Fruit fly (Drosophila melanogaster) whole organism, wandering third instar larva: ENCODE measurements around the gene Mgstl.

Experiments used
- Abd-B ChIP-seq: fragments of >200 bp; optimal IDR thresholded peaks from 2 replicates; lab custom pipeline; 2017; ENCODE audit warnings: missing biosample characterization, missing genetic modification characterization
- CG32264 ChIP-seq: fragments of 200-800 bp; sonication (Bioruptor generic); optimal IDR thresholded peaks from 2 replicates; lab custom pipeline; 2016; ENCODE audit warnings: missing biosample characterization, missing genetic modification characterization
- CG9705 ChIP-seq: fragments of 200-800 bp; sonication (Bioruptor generic); optimal IDR thresholded peaks from 2 replicates; lab custom pipeline; 2018; ENCODE audit warnings: missing biosample characterization, mild to moderate bottlenecking, missing genetic modification characterization
- CrebA ChIP-seq: fragments of 200-800 bp; sonication (Bioruptor generic); optimal IDR thresholded peaks from 2 replicates; lab custom pipeline; 2016; ENCODE audit warnings: missing biosample characterization, mild to moderate bottlenecking, missing genetic modification characterization, borderline replicate concordance
- Dfd ChIP-seq: fragments of >200 bp; optimal IDR thresholded peaks from 2 replicates; lab custom pipeline; 2017; ENCODE audit warnings: missing biosample characterization, missing genetic modification characterization
- Dif ChIP-seq: fragments of 200-275, 200-300 bp; sonication (Bioruptor generic); optimal IDR thresholded peaks from 2 replicates; lab custom pipeline; 2018; ENCODE audit warnings: missing biosample characterization, missing genetic modification characterization; ENCODE audit not compliant: partially characterized antibody
- GATAd ChIP-seq: sonication (Bioruptor generic); optimal IDR thresholded peaks from 2 replicates; lab custom pipeline; 2016; ENCODE audit warnings: missing biosample characterization, missing genetic modification characterization
- HLH106 ChIP-seq: fragments of 200-800 bp; optimal IDR thresholded peaks from 3 replicates; lab custom pipeline; 2019; ENCODE audit warnings: missing biosample characterization, mild to moderate bottlenecking, missing genetic modification characterization, moderate library complexity
- Hnf4 ChIP-seq: fragments of 200-800 bp; sonication (Bioruptor generic); optimal IDR thresholded peaks from 2 replicates; lab custom pipeline; 2016; ENCODE audit warnings: missing biosample characterization, mild to moderate bottlenecking, missing genetic modification characterization
- Hr78 ChIP-seq: fragments of >200 bp; optimal IDR thresholded peaks from 2 replicates; lab custom pipeline; 2017; ENCODE audit warnings: missing biosample characterization, missing genetic modification characterization
- Hr83 ChIP-seq: fragments of 200-300 bp; sonication (Bioruptor generic); optimal IDR thresholded peaks from 2 replicates; lab custom pipeline; 2016; ENCODE audit warnings: missing biosample characterization, mild to moderate bottlenecking, missing genetic modification characterization, moderate library complexity; ENCODE audit not compliant: poor library complexity, severe bottlenecking
- Jra ChIP-seq: sonication (Bioruptor generic); optimal IDR thresholded peaks from 2 replicates; lab custom pipeline; 2016; ENCODE audit warnings: missing biosample characterization, missing genetic modification characterization
- Mio ChIP-seq: sonication (Bioruptor generic); optimal IDR thresholded peaks from 2 replicates; lab custom pipeline; 2016; ENCODE audit warnings: missing biosample characterization, missing genetic modification characterization
- Myc ChIP-seq: fragments of >200 bp; optimal IDR thresholded peaks from 2 replicates; lab custom pipeline; 2017
- N ChIP-seq: fragments of >200 bp; optimal IDR thresholded peaks from 2 replicates; lab custom pipeline; 2018; ENCODE audit warnings: missing biosample characterization, missing external identifiers, missing genetic modification characterization
- OdsH ChIP-seq: fragments of 200-800 bp; sonication (Bioruptor generic); optimal IDR thresholded peaks from 2 replicates; lab custom pipeline; 2016; ENCODE audit warnings: missing biosample characterization, mild to moderate bottlenecking, missing genetic modification characterization
- Rel ChIP-seq, 2 experiments: fragments of 200-800 bp; sonication (Bioruptor generic) in 1 of 2; optimal IDR thresholded peaks; 2 replicates in 1 of 2; 3 replicates in 1 of 2; lab custom pipeline; 2016 to 2019; ENCODE audit warnings: mild to moderate bottlenecking in 2 of 2, missing biosample characterization in 2 of 2, missing genetic modification characterization in 2 of 2, moderate library complexity in 1 of 2
- Sp1 ChIP-seq: fragments of 200-800 bp; sonication (Bioruptor generic); optimal IDR thresholded peaks from 3 replicates; lab custom pipeline; 2019; ENCODE audit warnings: missing biosample characterization, mild to moderate bottlenecking, missing genetic modification characterization, moderate library complexity
- Vsx2 ChIP-seq: fragments of 200-300, 225-300 bp; sonication (Bioruptor generic); optimal IDR thresholded peaks from 2 replicates; lab custom pipeline; 2018; ENCODE audit warnings: missing biosample characterization, missing genetic modification characterization; ENCODE audit not compliant: partially characterized antibody
- br ChIP-seq: fragments of 200-800 bp; sonication (Bioruptor generic); optimal IDR thresholded peaks from 2 replicates; lab custom pipeline; 2016; ENCODE audit warnings: missing biosample characterization, missing genetic modification characterization
- brk ChIP-seq: fragments of 200-800 bp; sonication (Bioruptor generic); optimal IDR thresholded peaks from 2 replicates; lab custom pipeline; 2016; ENCODE audit warnings: missing biosample characterization, mild to moderate bottlenecking, missing genetic modification characterization
- dl ChIP-seq, 2 experiments: fragments of 175-275, 200-275 bp in 1 of 2; fragments of 200-275 bp in 1 of 2; sonication (Bioruptor generic); optimal IDR thresholded peaks; lab custom pipeline; 2018; ENCODE audit warnings: mild to moderate bottlenecking in 2 of 2, missing biosample characterization in 2 of 2, missing genetic modification characterization in 2 of 2, moderate library complexity in 2 of 2; ENCODE audit not compliant: partially characterized antibody in 2 of 2, insufficient read depth in 1 of 2
- dmrt93B ChIP-seq: fragments of 200-800 bp; sonication (Bioruptor generic); optimal IDR thresholded peaks from 2 replicates; lab custom pipeline; 2018; ENCODE audit warnings: missing biosample characterization, mild to moderate bottlenecking, missing genetic modification characterization
- dsf ChIP-seq: sonication (Bioruptor generic); optimal IDR thresholded peaks from 2 replicates; lab custom pipeline; 2016; ENCODE audit warnings: missing biosample characterization, missing genetic modification characterization, borderline replicate concordance
- ey ChIP-seq: fragments of 200-800 bp; sonication (Bioruptor generic); optimal IDR thresholded peaks from 2 replicates; lab custom pipeline; 2016; ENCODE audit warnings: missing biosample characterization, missing genetic modification characterization
- foxo ChIP-seq, 2 experiments: fragments of 200-800 bp; sonication (Bioruptor generic); optimal IDR thresholded peaks; 2 replicates in 1 of 2; 3 replicates in 1 of 2; lab custom pipeline; 2016 to 2017; ENCODE audit warnings: missing biosample characterization in 2 of 2, missing genetic modification characterization in 2 of 2
- fru ChIP-seq: fragments of 200-800 bp; sonication (Bioruptor generic); optimal IDR thresholded peaks from 3 replicates; lab custom pipeline; 2016; ENCODE audit warnings: missing biosample characterization, mild to moderate bottlenecking, missing genetic modification characterization
- h ChIP-seq: fragments of 200-800 bp; sonication (Bioruptor generic); optimal IDR thresholded peaks from 3 replicates; lab custom pipeline; 2016; ENCODE audit warnings: missing biosample characterization, mild to moderate bottlenecking, missing genetic modification characterization
- jim ChIP-seq: fragments of 175-275, 200-325 bp; sonication (Bioruptor generic); optimal IDR thresholded peaks from 2 replicates; lab custom pipeline; 2016; ENCODE audit warnings: missing biosample characterization, mild to moderate bottlenecking, missing genetic modification characterization
- lola ChIP-seq: fragments of >200 bp; optimal IDR thresholded peaks from 2 replicates; lab custom pipeline; 2017; ENCODE audit warnings: missing biosample characterization, missing genetic modification characterization
- pan ChIP-seq: fragments of >200 bp; optimal IDR thresholded peaks from 2 replicates; lab custom pipeline; 2017
- psq ChIP-seq: fragments of 200-800 bp; sonication (Bioruptor generic); optimal IDR thresholded peaks from 3 replicates; lab custom pipeline; 2017; ENCODE audit warnings: missing biosample characterization, mild to moderate bottlenecking, missing genetic modification characterization, moderate library complexity
- rgr ChIP-seq: fragments of 200-800 bp; sonication (Bioruptor generic); optimal IDR thresholded peaks from 3 replicates; lab custom pipeline; 2016; ENCODE audit warnings: missing biosample characterization, mild to moderate bottlenecking, missing genetic modification characterization
- sage ChIP-seq: fragments of 200-800 bp; sonication (Bioruptor generic); optimal IDR thresholded peaks from 2 replicates; lab custom pipeline; 2016; ENCODE audit warnings: missing biosample characterization, mild to moderate bottlenecking, missing genetic modification characterization
- sv ChIP-seq: fragments of 200-800 bp; sonication (Bioruptor generic); optimal IDR thresholded peaks from 3 replicates; lab custom pipeline; 2016; ENCODE audit warnings: missing biosample characterization, missing genetic modification characterization
- tai ChIP-seq: sonication (Bioruptor generic); optimal IDR thresholded peaks from 2 replicates; lab custom pipeline; 2016; ENCODE audit warnings: missing biosample characterization, missing genetic modification characterization
- usp ChIP-seq: fragments of >200 bp; optimal IDR thresholded peaks from 2 replicates; lab custom pipeline; 2017; ENCODE audit warnings: missing biosample characterization, missing genetic modification characterization
- woc ChIP-seq: sonication (Bioruptor generic); optimal IDR thresholded peaks from 2 replicates; lab custom pipeline; 2016; ENCODE audit warnings: missing biosample characterization, mild to moderate bottlenecking, missing genetic modification characterization

Mgstl gene

DNA sequence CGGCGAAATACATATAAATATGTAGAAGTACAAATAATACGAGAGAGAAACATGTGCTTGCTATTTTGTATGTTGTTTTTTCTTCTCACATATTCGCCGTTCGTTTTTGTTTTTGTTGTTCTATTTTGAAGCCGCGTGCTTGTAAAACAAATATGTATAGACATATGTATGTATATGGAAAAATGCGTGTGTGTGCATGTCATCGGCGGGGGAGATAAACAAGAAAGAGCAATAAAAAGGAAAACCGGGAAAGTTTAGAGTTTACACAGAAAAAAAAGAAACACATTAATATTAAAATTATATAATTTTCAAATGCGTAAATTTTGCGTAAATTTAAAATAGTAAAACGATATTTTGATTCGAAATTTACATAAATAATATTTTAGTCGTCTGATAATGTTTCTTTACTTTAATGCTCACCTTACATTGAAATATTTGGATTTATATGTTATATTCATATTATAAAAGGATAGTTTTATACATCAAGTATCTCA, 3.6 kb downstream of the Mgstl start:
- TF ChIP-seq Jra (GFP tag; lab: Kevin White, UChicago), result no peak
- no peak for TF ChIP-seq br (GFP tag; lab: Kevin White, UChicago)
- TF ChIP-seq tai (GFP tag; lab: Kevin White, UChicago), result no peak
- no peak for TF ChIP-seq psq (GFP tag; lab: Kevin White, UChicago)
- no peak for TF ChIP-seq Mio (GFP tag; lab: Kevin White, UChicago)
- TF ChIP-seq sage (GFP tag; lab: Kevin White, UChicago), result no peak
- TF ChIP-seq CrebA (GFP tag; lab: Kevin White, UChicago), result no peak
- TF ChIP-seq rgr (GFP tag; lab: Kevin White, UChicago), result no peak
- no peak for TF ChIP-seq Rel (GFP tag; optimal IDR thresholded peaks at IDR 0.05; lab: Kevin White, UChicago)
- no peak for TF ChIP-seq Rel (tag; optimal IDR thresholded peaks at IDR 0.05; lab: Kevin White, UChicago)
- TF ChIP-seq Hr83 (GFP tag; lab: Kevin White, UChicago), result no peak
- TF ChIP-seq usp, result no peak

DNA sequence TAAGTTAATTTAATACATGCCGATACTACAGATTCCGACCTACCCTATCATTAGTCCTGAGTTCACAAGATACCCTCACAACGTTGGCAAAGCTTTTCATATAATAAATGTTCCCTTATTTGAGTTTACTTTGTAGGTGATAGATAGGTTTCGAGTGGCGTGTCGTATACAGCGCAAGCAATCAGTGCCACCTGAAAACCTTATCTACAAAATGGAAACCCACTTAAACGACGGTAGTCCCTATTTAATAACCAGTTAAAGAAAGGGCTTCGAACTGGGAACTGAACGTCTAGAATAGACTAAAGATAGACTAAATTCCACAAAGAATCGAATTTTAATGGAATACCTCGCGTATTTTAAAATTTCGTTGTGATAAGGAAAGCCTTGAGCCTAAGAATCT, 4.2 kb downstream of the Mgstl start:
- no peak for TF ChIP-seq HLH106 (tag; lab: Kevin White, UChicago)
- TF ChIP-seq dmrt93B, result no peak
- peak; percentile 3 for TF ChIP-seq h
- TF ChIP-seq, all 38 proteins: peak for 1

DNA sequence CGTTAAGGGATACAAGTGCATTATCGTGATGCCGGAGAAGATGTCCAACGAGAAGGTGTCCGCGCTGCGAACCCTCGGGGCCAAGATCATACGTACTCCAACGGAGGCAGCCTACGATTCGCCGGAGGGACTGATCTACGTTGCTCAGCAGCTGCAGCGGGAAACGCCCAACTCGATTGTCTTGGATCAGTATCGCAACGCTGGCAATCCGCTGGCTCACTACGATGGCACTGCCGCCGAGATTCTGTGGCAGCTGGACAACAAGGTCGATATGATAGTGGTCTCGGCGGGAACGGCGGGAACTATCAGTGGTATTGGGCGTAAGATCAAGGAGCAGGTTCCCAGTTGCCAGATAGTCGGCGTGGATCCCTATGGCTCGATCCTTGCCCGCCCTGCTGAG, 5.8 kb downstream of the Mgstl start:
- TF ChIP-seq CG9705 (GFP tag; lab: Kevin White, UChicago) (no peak), Mio (GFP tag; lab: Kevin White, UChicago) (no peak), usp (no peak), sage (GFP tag; lab: Kevin White, UChicago) (no peak), Dif (GFP tag; lab: Kevin White, UChicago) (no peak), dmrt93B (no peak), pan (lab: Kevin White, UChicago) (no peak), CrebA (GFP tag; lab: Kevin White, UChicago) (no peak), dl (GFP tag; optimal IDR thresholded peaks at IDR 0.05; lab: Kevin White, UChicago; ENCODE audit: insufficient read depth in 1 of 2, partially characterized antibody in 2 of 2) (no peak), brk (no peak)

DNA sequence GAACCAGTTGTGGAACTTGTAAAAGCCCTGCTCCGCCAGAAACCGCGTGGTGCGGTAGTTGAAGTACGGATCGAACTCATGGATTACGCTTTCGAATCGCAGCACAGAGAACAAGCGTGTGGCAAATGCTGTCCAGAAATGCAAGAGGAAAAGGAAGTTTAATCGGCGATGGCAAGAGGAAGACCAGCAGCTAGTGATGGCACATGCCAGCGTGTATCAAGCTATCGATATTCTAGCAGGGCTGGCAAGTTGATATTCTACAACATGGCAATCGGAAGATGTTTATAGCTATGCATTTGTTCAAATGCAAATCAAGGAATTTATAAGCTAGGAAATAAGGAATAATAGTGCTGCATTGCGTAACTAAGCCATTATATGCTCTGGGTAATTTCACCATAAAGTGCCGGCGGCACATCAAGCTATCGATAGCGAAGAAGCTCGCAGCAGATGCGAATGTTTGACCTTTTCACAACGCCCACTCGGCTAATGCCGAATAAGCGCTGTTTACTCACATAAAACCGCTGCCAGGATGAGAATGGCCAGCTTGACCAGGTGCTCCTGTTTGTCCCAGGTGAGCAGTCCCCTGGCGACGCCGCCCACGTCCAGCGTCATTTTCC, 11.3 kb downstream of the Mgstl start:
- TF ChIP-seq rgr (GFP tag; lab: Kevin White, UChicago) (peak; percentile 83), lola (GFP tag; lab: Kevin White, UChicago) (no peak), Hnf4 (GFP tag; lab: Kevin White, UChicago) (peak; percentile 71), N (no peak), ey (peak; percentile 43), CrebA (GFP tag; lab: Kevin White, UChicago) (no peak), sv (GFP tag; lab: Kevin White, UChicago) (peak; percentile 80), Sp1 (GFP tag; lab: Kevin White, UChicago) (peak; percentile 83), pan (lab: Kevin White, UChicago) (no peak), h (peak; percentile 76), br (GFP tag; lab: Kevin White, UChicago) (peak; percentile 71), Hr78 (GFP tag; lab: Kevin White, UChicago) (no peak), brk (no peak), woc (GFP tag; lab: Kevin White, UChicago) (peak; percentile 45), Myc (lab: Kevin White, UChicago) (peak; percentile 30), CG32264 (no peak), GATAd (GFP tag; lab: Kevin White, UChicago) (no peak), foxo (GFP tag; optimal IDR thresholded peaks at IDR 0.05; lab: Kevin White, UChicago) (peak in 1 of 2 experiments; percentile 76), Dfd (GFP tag; lab: Kevin White, UChicago) (no peak), dl (GFP tag; optimal IDR thresholded peaks at IDR 0.05; lab: Kevin White, UChicago; ENCODE audit: insufficient read depth in 1 of 2, partially characterized antibody in 2 of 2) (no peak), Jra (GFP tag; lab: Kevin White, UChicago) (peak; percentile 56), usp (no peak), jim (GFP tag; lab: Kevin White, UChicago) (no peak), OdsH (GFP tag; lab: Kevin White, UChicago) (peak; percentile 36), fru (GFP tag; lab: Kevin White, UChicago) (peak; percentile 65), Hr83 (GFP tag; lab: Kevin White, UChicago) (peak; percentile 84), CG9705 (GFP tag; lab: Kevin White, UChicago) (peak; percentile 83), tai (GFP tag; lab: Kevin White, UChicago) (no peak), Abd-B (GFP tag; lab: Kevin White, UChicago) (no peak), Vsx2 (GFP tag; lab: Kevin White, UChicago) (no peak), dmrt93B (peak; percentile 76), sage (GFP tag; lab: Kevin White, UChicago) (no peak), HLH106 (tag; lab: Kevin White, UChicago) (peak; percentile 71), Dif (GFP tag; lab: Kevin White, UChicago) (no peak), dsf (no peak), Mio (GFP tag; lab: Kevin White, UChicago) (peak; percentile 38), psq (GFP tag; lab: Kevin White, UChicago) (peak; percentile 28), Rel (GFP tag; optimal IDR thresholded peaks at IDR 0.05; lab: Kevin White, UChicago) (no peak), Rel (tag; optimal IDR thresholded peaks at IDR 0.05; lab: Kevin White, UChicago) (peak; percentile 52)
- TF ChIP-seq, all 38 proteins: peak for 20
